Worm (Caenorhabditis elegans) whole organism, young adult: ENCODE measurements around the gene abch-1.

Source experiments
- B0336.3 ChIP-seq: fragments of 200-800 bp; sonication (Bioruptor generic); IDR thresholded peaks from 2 replicates; pipeline ENCODE4 v1.3.6; 2022; ENCODE audit warnings: missing genetic modification characterization, missing compliant biosample characterization
- C06A6.2 ChIP-seq: fragments of 200-800 bp; sonication (Bioruptor generic); conservative IDR thresholded peaks from 2 replicates; pipeline ENCODE4 v1.3.6; 2022; ENCODE audit warnings: missing genetic modification characterization, missing compliant biosample characterization
- C17E4.6 ChIP-seq: fragments of 200-800 bp; sonication (Bioruptor generic); IDR thresholded peaks from 2 replicates; pipeline ENCODE4 v1.3.6; 2022; ENCODE audit warnings: missing genetic modification reagents, missing genetic modification characterization, missing compliant biosample characterization
- D2030.7 ChIP-seq: fragments of 200-800 bp; sonication (Bioruptor generic); IDR thresholded peaks from 2 replicates; pipeline ENCODE4 v1.3.6; 2022; ENCODE audit warnings: missing genetic modification reagents, missing genetic modification characterization, missing compliant biosample characterization
- F10E7.11 ChIP-seq: sonication (generic microtip); optimal IDR thresholded peaks from 2 replicates; lab custom pipeline; 2017; ENCODE audit warnings: mild to moderate bottlenecking, missing genetic modification characterization, moderate library complexity, missing compliant biosample characterization
- F33H1.4 ChIP-seq: fragments of 200-800 bp; sonication (Bioruptor generic); IDR thresholded peaks from 2 replicates; pipeline ENCODE4 v1.3.6; 2022; ENCODE audit warnings: missing genetic modification reagents, missing genetic modification characterization, missing compliant biosample characterization
- F55B11.4 ChIP-seq: sonication (generic microtip); optimal IDR thresholded peaks from 2 replicates; lab custom pipeline; 2016; ENCODE audit warnings: missing compliant biosample characterization, missing genetic modification characterization, borderline replicate concordance; ENCODE audit not compliant: insufficient read depth
- K12H6.12 ChIP-seq: fragments of 200-800 bp; sonication (Bioruptor generic); optimal IDR thresholded peaks from 2 replicates; lab custom pipeline; 2018; ENCODE audit warnings: mild to moderate bottlenecking, missing genetic modification characterization, missing compliant biosample characterization
- Y56A3A.18 ChIP-seq: fragments of 200-800 bp; sonication (Bioruptor generic); IDR thresholded peaks from 2 replicates; pipeline ENCODE4 v1.3.6; 2022; ENCODE audit warnings: missing genetic modification reagents, missing genetic modification characterization, missing compliant biosample characterization
- Y95B8A.8 ChIP-seq: fragments of 200-800 bp; sonication (Bioruptor generic); IDR thresholded peaks from 2 replicates; pipeline ENCODE4 v1.3.6; 2022; ENCODE audit warnings: missing genetic modification reagents, missing genetic modification characterization, missing compliant biosample characterization
- akir-1 ChIP-seq: fragments of 200-800 bp; sonication (Bioruptor generic); optimal IDR thresholded peaks from 2 replicates; lab custom pipeline; 2018; ENCODE audit warnings: mild to moderate bottlenecking, missing genetic modification characterization, moderate library complexity, missing compliant biosample characterization
- ccch-3 ChIP-seq: fragments of 200-800 bp; sonication (Bioruptor generic); optimal IDR thresholded peaks from 2 replicates; lab custom pipeline; 2018; ENCODE audit warnings: mild to moderate bottlenecking, missing genetic modification characterization, missing compliant biosample characterization
- cebp-2 ChIP-seq: fragments of 200-800 bp; sonication (Bioruptor generic); IDR thresholded peaks from 2 replicates; pipeline ENCODE4 v1.3.6; 2022; ENCODE audit warnings: missing genetic modification characterization, missing compliant biosample characterization
- dox-1 ChIP-seq: fragments of 200-800 bp; sonication (Bioruptor generic); IDR thresholded peaks from 2 replicates; pipeline ENCODE4 v1.3.6; 2022; ENCODE audit warnings: missing genetic modification reagents, missing genetic modification characterization, missing compliant biosample characterization
- efl-1 ChIP-seq: fragments of 150-350 bp; optimal IDR thresholded peaks from 2 replicates; lab custom pipeline; 2014; ENCODE audit warnings: missing biosample characterization, missing genetic modification reagents, missing genetic modification characterization
- ets-4 ChIP-seq: fragments of 200-800 bp; sonication (Bioruptor generic); optimal IDR thresholded peaks from 2 replicates; lab custom pipeline; 2018; ENCODE audit warnings: mild to moderate bottlenecking, missing genetic modification characterization, missing compliant biosample characterization
- him-1 ChIP-seq: sonication (generic microtip); optimal IDR thresholded peaks from 2 replicates; lab custom pipeline; 2016; ENCODE audit warnings: missing genotype, missing genetic modification reagents, missing genetic modification characterization, missing compliant biosample characterization
- hmg-1.2 ChIP-seq: fragments of 200-800 bp; sonication (Bioruptor generic); IDR thresholded peaks from 2 replicates; pipeline ENCODE4 v1.3.6; 2022; ENCODE audit warnings: missing genetic modification reagents, missing genetic modification characterization, missing compliant biosample characterization
- lag-1 ChIP-seq: fragments of 200-800 bp; sonication (Bioruptor generic); IDR thresholded peaks from 2 replicates; pipeline ENCODE4 v1.3.6; 2022; ENCODE audit warnings: missing genetic modification reagents, missing genetic modification characterization, missing compliant biosample characterization
- lin-26 ChIP-seq: fragments of 200-800 bp; sonication (Bioruptor generic); IDR thresholded peaks from 2 replicates; pipeline ENCODE4 v1.3.6; 2022; ENCODE audit warnings: missing genetic modification reagents, missing genetic modification characterization, missing compliant biosample characterization
- lin-54 ChIP-seq: fragments of 200-800 bp; sonication (Bioruptor generic); optimal IDR thresholded peaks from 2 replicates; lab custom pipeline; 2018; ENCODE audit warnings: mild to moderate bottlenecking, missing genetic modification characterization, missing compliant biosample characterization
- lsl-1 ChIP-seq: fragments of 200-800 bp; sonication (Bioruptor generic); optimal IDR thresholded peaks from 2 replicates; lab custom pipeline; 2018; ENCODE audit warnings: mild to moderate bottlenecking, missing genetic modification characterization, moderate library complexity, missing compliant biosample characterization
- madf-3 ChIP-seq: fragments of 200-800 bp; sonication (Bioruptor generic); IDR thresholded peaks from 2 replicates; pipeline ENCODE4 v1.3.6; 2022; ENCODE audit warnings: missing genetic modification reagents, missing genetic modification characterization, missing compliant biosample characterization
- madf-6 ChIP-seq: fragments of 200-800 bp; sonication (Bioruptor generic); IDR thresholded peaks from 2 replicates; pipeline ENCODE4 v1.3.6; 2022; ENCODE audit warnings: missing genetic modification reagents, missing genetic modification characterization, missing compliant biosample characterization
- madf-8 ChIP-seq: fragments of 200-800 bp; sonication (Bioruptor generic); conservative IDR thresholded peaks from 2 replicates; pipeline ENCODE4 v1.3.6; 2022; ENCODE audit warnings: missing genetic modification reagents, missing genetic modification characterization, missing compliant biosample characterization
- mes-4 ChIP-seq: sonication (generic microtip); optimal IDR thresholded peaks from 2 replicates; lab custom pipeline; 2016; ENCODE audit warnings: missing genotype, missing genetic modification characterization, missing compliant biosample characterization
- mxl-1 ChIP-seq: sonication (generic microtip); optimal IDR thresholded peaks from 2 replicates; lab custom pipeline; 2016; ENCODE audit warnings: missing genetic modification characterization, missing compliant biosample characterization
- nfyb-1 ChIP-seq: fragments of 200-800 bp; sonication (Bioruptor generic); IDR thresholded peaks from 2 replicates; pipeline ENCODE4 v1.3.6; 2022; ENCODE audit warnings: missing genetic modification reagents, missing genetic modification characterization, missing compliant biosample characterization
- nhr-90 ChIP-seq: sonication (generic microtip); optimal IDR thresholded peaks from 2 replicates; lab custom pipeline; 2016; ENCODE audit warnings: missing genotype, mild to moderate bottlenecking, missing genetic modification characterization, missing compliant biosample characterization
- pbrm-1 ChIP-seq: fragments of 200-800 bp; sonication (Bioruptor generic); IDR thresholded peaks from 2 replicates; pipeline ENCODE4 v1.3.6; 2022; ENCODE audit warnings: missing genetic modification reagents, missing genetic modification characterization, missing compliant biosample characterization
- pha-4 ChIP-seq: fragments of 150-350 bp; sonication (generic microtip); optimal IDR thresholded peaks from 2 replicates; lab custom pipeline; 2014; ENCODE audit warnings: missing biosample characterization, missing genetic modification reagents, missing genetic modification characterization
- repo-1 ChIP-seq: sonication (generic microtip); optimal IDR thresholded peaks from 2 replicates; lab custom pipeline; 2017; ENCODE audit warnings: mild to moderate bottlenecking, missing genetic modification characterization, missing compliant biosample characterization
- rpc-1 ChIP-seq, 2 experiments: fragments of 150-350 bp in 1 of 2; sonication (generic microtip) in 1 of 2; optimal IDR thresholded peaks; 2 replicates each; lab custom pipeline; 2014 to 2018; ENCODE audit warnings: missing biosample characterization in 1 of 2, missing genetic modification characterization in 1 of 2, missing genetic modification reagents in 1 of 2, missing genotype in 1 of 2
- sdz-38 ChIP-seq: sonication (generic microtip); optimal IDR thresholded peaks from 2 replicates; lab custom pipeline; 2016; ENCODE audit warnings: missing genotype, missing genetic modification characterization, missing compliant biosample characterization
- zfh-2 ChIP-seq: fragments of 200-800 bp; sonication (Bioruptor generic); conservative IDR thresholded peaks from 2 replicates; pipeline ENCODE4 v1.3.6; 2022; ENCODE audit warnings: missing genetic modification reagents, missing genetic modification characterization, missing compliant biosample characterization
- ztf-18 ChIP-seq: sonication (generic microtip); optimal IDR thresholded peaks from 2 replicates; lab custom pipeline; 2016; ENCODE audit warnings: missing genotype, mild to moderate bottlenecking, missing genetic modification characterization, missing compliant biosample characterization
- ztf-3 ChIP-seq: fragments of 200-800 bp; sonication (Bioruptor generic); optimal IDR thresholded peaks from 2 replicates; lab custom pipeline; 2018; ENCODE audit warnings: mild to moderate bottlenecking, missing genetic modification characterization, missing compliant biosample characterization

The abch-1 gene

ce11 chrII:6501420-6501819, 30.0 kb downstream of the abch-1 start, which contains the start of gene R05G9.3:
Gene R05G9.3, minus strand, starts transcription at chrII:6501520.
- peak; percentile 27; the same call in 1 of the 2 replicates for TF ChIP-seq hmg-1.2 (GFP tag; lab: Robert Waterston, UW)
- 0 out of 2 replicates have a peak, but pooled peaks have one; percentile 20 for TF ChIP-seq F33H1.4
- peak; percentile 50 for TF ChIP-seq efl-1 (GFP tag; lab: Kevin White, UChicago)
- TF ChIP-seq cebp-2 (GFP tag; lab: Robert Waterston, UW): no peak
- peak; percentile 86 for TF ChIP-seq madf-6 (GFP tag; lab: Robert Waterston, UW)
- TF ChIP-seq Y56A3A.18: no peak
- TF ChIP-seq Y95B8A.8 (GFP tag; lab: Robert Waterston, UW): no peak
- peak; percentile 47 for TF ChIP-seq madf-8 (GFP tag; lab: Robert Waterston, UW)

ce11 chrII:6500161-6500560, 31.3 kb downstream of the abch-1 start, which contains the start of gene R05G9.5:
Gene R05G9.5, minus strand, starts transcription at chrII:6500261.
- TF ChIP-seq K12H6.12 (no peak), C06A6.2 (GFP tag; lab: Robert Waterston, UW) (no peak), him-1 (tag; lab: Kevin White, UChicago) (no peak), nhr-90 (tag; lab: Kevin White, UChicago) (no peak), sdz-38 (tag; lab: Kevin White, UChicago) (no peak), rpc-1 (optimal IDR thresholded peaks at IDR 0.05; lab: Kevin White, UChicago) (no peak), rpc-1 (tag; optimal IDR thresholded peaks at IDR 0.05; lab: Kevin White, UChicago) (no peak), F33H1.4 (no peak), pbrm-1 (no peak), madf-3 (GFP tag; lab: Robert Waterston, UW) (no peak), nfyb-1 (no peak), lin-26 (GFP tag; lab: Robert Waterston, UW) (no peak), F10E7.11 (tag; lab: Kevin White, UChicago) (no peak), ztf-18 (tag; lab: Kevin White, UChicago) (no peak), mes-4 (tag; lab: Kevin White, UChicago) (no peak), pha-4 (tag; lab: Kevin White, UChicago) (no peak), repo-1 (no peak)

DNA sequence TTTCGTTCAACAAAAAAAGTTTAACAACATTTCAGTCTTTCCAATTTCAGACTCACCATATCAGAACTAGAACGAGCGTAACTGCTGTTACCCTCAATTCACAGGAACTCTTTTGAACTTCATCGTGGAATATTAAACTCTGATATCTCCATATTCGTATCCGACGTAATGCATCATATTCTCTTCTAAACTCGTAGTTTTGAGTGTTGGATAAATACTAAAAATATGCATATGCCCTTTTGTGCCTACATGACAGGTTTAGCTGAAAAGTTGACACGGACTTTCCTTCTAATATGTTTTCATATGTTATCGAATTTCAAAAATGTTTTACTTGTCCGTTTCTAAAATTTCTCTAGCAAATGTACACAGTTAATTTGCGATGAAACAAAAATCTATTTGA, 32.4 kb downstream of the abch-1 start, which contains the start of gene twk-49:
TSS of gene twk-49 (minus strand) at position 101 of the 400 bp plus-strand sequence.
- TF ChIP-seq mxl-1 (tag; lab: Kevin White, UChicago) (no peak), lsl-1 (GFP tag; lab: Kevin White, UChicago) (no peak), C17E4.6 (GFP tag; lab: Robert Waterston, UW) (no peak), ets-4 (GFP tag; lab: Kevin White, UChicago) (no peak), akir-1 (GFP tag; lab: Kevin White, UChicago) (no peak), ztf-3 (no peak), D2030.7 (GFP tag; lab: Robert Waterston, UW) (no peak), ccch-3 (GFP tag; lab: Kevin White, UChicago) (no peak), zfh-2 (GFP tag; lab: Robert Waterston, UW) (no peak), lag-1 (GFP tag; lab: Robert Waterston, UW) (no peak), lin-54 (GFP tag; lab: Kevin White, UChicago) (no peak), B0336.3 (GFP tag; lab: Robert Waterston, UW) (no peak), lin-26 (GFP tag; lab: Robert Waterston, UW) (no peak), dox-1 (GFP tag; lab: Robert Waterston, UW) (no peak), F55B11.4 (tag; lab: Kevin White, UChicago) (no peak)
